Fruit fly (Drosophila melanogaster) whole organism, prepupa: ENCODE measurements around the gene CG9536.
A peak's percentile ranks its signal among the peaks of the same experiment; 100 is the strongest.

ENCODE experiments used
- Blimp-1 ChIP-seq: fragments of 200-800 bp; sonication (Bioruptor generic); optimal IDR thresholded peaks from 3 replicates; lab custom pipeline; 2017; ENCODE audit warnings: missing biosample characterization, missing genetic modification characterization, mild to moderate bottlenecking, moderate library complexity, missing genetic modification reagents
- CG10631 ChIP-seq: fragments of 200-800 bp; sonication (Bioruptor generic); optimal IDR thresholded peaks from 2 replicates; lab custom pipeline; 2016; ENCODE audit warnings: missing biosample characterization, missing genetic modification characterization
- CG10669 ChIP-seq: fragments of 200-800 bp; sonication (Bioruptor generic); optimal IDR thresholded peaks from 3 replicates; lab custom pipeline; 2018; ENCODE audit warnings: missing biosample characterization, mild to moderate bottlenecking, missing genetic modification characterization, moderate library complexity
- CG11294 ChIP-seq: fragments of 200-800 bp; sonication (Bioruptor generic); IDR thresholded peaks from 2 replicates; pipeline ENCODE4 v1.3.6; 2022; ENCODE audit warnings: missing biosample characterization, missing genetic modification characterization
- CG11762 ChIP-seq: fragments of 200-800 bp; sonication (Bioruptor generic); optimal IDR thresholded peaks from 3 replicates; lab custom pipeline; 2016; ENCODE audit warnings: missing biosample characterization, missing genetic modification characterization; ENCODE audit not compliant: insufficient read depth
- CG11902 ChIP-seq: fragments of 200-800 bp; sonication (Bioruptor generic); optimal IDR thresholded peaks from 3 replicates; lab custom pipeline; 2016; ENCODE audit warnings: missing biosample characterization, missing genetic modification characterization
- CG15336 ChIP-seq: fragments of 200-800 bp; sonication (Bioruptor generic); IDR thresholded peaks from 2 replicates; pipeline ENCODE4 v1.3.6; 2022; ENCODE audit warnings: missing biosample characterization, missing genetic modification characterization
- CG1621 ChIP-seq: fragments of 200-800 bp; sonication (Bioruptor generic); optimal IDR thresholded peaks from 3 replicates; lab custom pipeline; 2018; ENCODE audit warnings: missing biosample characterization, mild to moderate bottlenecking, missing genetic modification characterization
- CG16779 ChIP-seq: fragments of 200-800 bp; sonication (Bioruptor generic); optimal IDR thresholded peaks from 3 replicates; lab custom pipeline; 2017; ENCODE audit warnings: missing biosample characterization, mild to moderate bottlenecking, missing genetic modification characterization
- CG3032 ChIP-seq: fragments of 200-800 bp; optimal IDR thresholded peaks from 2 replicates; lab custom pipeline; 2019; ENCODE audit warnings: missing biosample characterization, mild to moderate bottlenecking, missing genetic modification characterization, moderate library complexity
- CG31627 ChIP-seq: fragments of 200-800 bp; sonication (Bioruptor generic); optimal IDR thresholded peaks from 3 replicates; lab custom pipeline; 2016; ENCODE audit warnings: missing biosample characterization, missing genetic modification characterization
- CG32006 ChIP-seq: fragments of 200-800 bp; sonication (Bioruptor generic); optimal IDR thresholded peaks from 3 replicates; lab custom pipeline; 2017; ENCODE audit warnings: missing biosample characterization, mild to moderate bottlenecking, missing genetic modification characterization
- CG34406 ChIP-seq: fragments of 200-800 bp; sonication (Bioruptor generic); optimal IDR thresholded peaks from 3 replicates; lab custom pipeline; 2016; ENCODE audit warnings: missing biosample characterization, missing genetic modification characterization
- CG3919 ChIP-seq: fragments of 200-800 bp; sonication (Bioruptor generic); optimal IDR thresholded peaks from 3 replicates; lab custom pipeline; 2016; ENCODE audit warnings: missing biosample characterization, missing genetic modification characterization
- CG4318 ChIP-seq: fragments of 200-800 bp; sonication (Bioruptor generic); optimal IDR thresholded peaks from 3 replicates; lab custom pipeline; 2017; ENCODE audit warnings: missing biosample characterization, mild to moderate bottlenecking, missing genetic modification characterization
- CG6792 ChIP-seq: fragments of 200-800 bp; sonication (Bioruptor generic); optimal IDR thresholded peaks from 3 replicates; lab custom pipeline; 2016; ENCODE audit warnings: missing biosample characterization, missing genetic modification characterization
- CG6808 ChIP-seq: fragments of 200-800 bp; sonication (Bioruptor generic); optimal IDR thresholded peaks from 3 replicates; lab custom pipeline; 2017; ENCODE audit warnings: missing biosample characterization, missing genetic modification characterization, mild to moderate bottlenecking, moderate library complexity, missing genetic modification reagents
- CG6854 ChIP-seq: fragments of 200-800 bp; sonication (Bioruptor generic); optimal IDR thresholded peaks from 2 replicates; lab custom pipeline; 2017; ENCODE audit warnings: missing biosample characterization, mild to moderate bottlenecking, missing genetic modification characterization
- CG7368 ChIP-seq: fragments of 200-800 bp; sonication (Bioruptor generic); optimal IDR thresholded peaks from 3 replicates; lab custom pipeline; 2016; ENCODE audit warnings: missing biosample characterization, missing genetic modification characterization
- CG8319 ChIP-seq: fragments of 200-800 bp; sonication (Bioruptor generic); optimal IDR thresholded peaks from 3 replicates; lab custom pipeline; 2016; ENCODE audit warnings: missing biosample characterization, missing genetic modification characterization
- Eip78C ChIP-seq: fragments of 200-800 bp; sonication (Bioruptor generic); peaks from one replicate; lab custom pipeline; 2016; ENCODE audit warnings: missing biosample characterization, missing genetic modification characterization
- Eip93F ChIP-seq: fragments of 200-800 bp; sonication (Bioruptor generic); optimal IDR thresholded peaks from 2 replicates; lab custom pipeline; 2016; ENCODE audit warnings: missing biosample characterization, mild to moderate bottlenecking, missing genetic modification characterization
- Ets21C ChIP-seq: fragments of 200-800 bp; sonication (Bioruptor generic); optimal IDR thresholded peaks from 3 replicates; lab custom pipeline; 2016; ENCODE audit warnings: missing biosample characterization, missing genetic modification characterization
- Gug ChIP-seq: fragments of 200-800 bp; sonication (Bioruptor generic); IDR thresholded peaks from 2 replicates; pipeline ENCODE4 v1.3.6; 2022; ENCODE audit warnings: missing biosample characterization, missing genetic modification characterization
- Hr38 ChIP-seq: sonication (Bioruptor generic); optimal IDR thresholded peaks from 2 replicates; lab custom pipeline; 2016; ENCODE audit warnings: missing biosample characterization, missing genetic modification characterization
- Hr4 ChIP-seq: fragments of 200-800 bp; sonication (Bioruptor generic); optimal IDR thresholded peaks from 3 replicates; lab custom pipeline; 2016; ENCODE audit warnings: missing biosample characterization, missing genetic modification characterization
- Met ChIP-seq: fragments of 200-800 bp; sonication (Bioruptor generic); optimal IDR thresholded peaks from 3 replicates; lab custom pipeline; 2016; ENCODE audit warnings: missing biosample characterization, missing genetic modification characterization
- OdsH ChIP-seq: fragments of 200-800 bp; sonication (Bioruptor generic); optimal IDR thresholded peaks from 3 replicates; lab custom pipeline; 2016; ENCODE audit warnings: missing biosample characterization, missing genetic modification characterization
- Smox ChIP-seq: fragments of 200-800 bp; sonication (Bioruptor generic); optimal IDR thresholded peaks from 3 replicates; lab custom pipeline; 2016; ENCODE audit warnings: missing biosample characterization, missing genetic modification characterization
- Sox102F ChIP-seq: fragments of 200-800 bp; sonication (Bioruptor generic); optimal IDR thresholded peaks from 2 replicates; lab custom pipeline; 2016; ENCODE audit warnings: missing biosample characterization, mild to moderate bottlenecking, missing genetic modification characterization
- Sox14 ChIP-seq: fragments of 200-800 bp; sonication (Bioruptor generic); optimal IDR thresholded peaks from 3 replicates; lab custom pipeline; 2016; ENCODE audit warnings: missing biosample characterization, missing genetic modification characterization
- achi ChIP-seq: fragments of 200-800 bp; sonication (Bioruptor generic); optimal IDR thresholded peaks from 3 replicates; lab custom pipeline; 2016; ENCODE audit warnings: missing biosample characterization, missing genetic modification characterization
- acj6 ChIP-seq: fragments of 200-800 bp; sonication (Bioruptor generic); optimal IDR thresholded peaks from 3 replicates; lab custom pipeline; 2016; ENCODE audit warnings: missing biosample characterization, missing genetic modification characterization
- cyc ChIP-seq: fragments of 200-800 bp; sonication (Bioruptor generic); optimal IDR thresholded peaks from 3 replicates; lab custom pipeline; 2016; ENCODE audit warnings: missing biosample characterization, missing genetic modification characterization
- dac ChIP-seq: fragments of 200-800 bp; sonication (Bioruptor generic); optimal IDR thresholded peaks from 2 replicates; lab custom pipeline; 2017; ENCODE audit warnings: missing biosample characterization, mild to moderate bottlenecking, missing genetic modification characterization
- dsx ChIP-seq: fragments of 200-800 bp; optimal IDR thresholded peaks from 3 replicates; lab custom pipeline; 2019; ENCODE audit warnings: missing biosample characterization, mild to moderate bottlenecking, missing genetic modification characterization, moderate library complexity; ENCODE audit not compliant: poor library complexity, severe bottlenecking
- eg ChIP-seq: fragments of 200-800 bp; sonication (Bioruptor generic); IDR thresholded peaks from 3 replicates; pipeline ENCODE4 v1.3.6; 2022; ENCODE audit warnings: missing biosample characterization, missing genetic modification characterization
- esn ChIP-seq: fragments of 200-800 bp; sonication (Bioruptor generic); optimal IDR thresholded peaks from 2 replicates; lab custom pipeline; 2016; ENCODE audit warnings: missing biosample characterization, mild to moderate bottlenecking, missing genetic modification characterization, moderate library complexity
- fd59A ChIP-seq: fragments of 200-800 bp; sonication (Bioruptor generic); optimal IDR thresholded peaks from 2 replicates; lab custom pipeline; 2017; ENCODE audit warnings: missing biosample characterization, mild to moderate bottlenecking, missing genetic modification characterization, missing genetic modification reagents
- fd85E ChIP-seq: fragments of 200-800 bp; sonication (Bioruptor generic); optimal IDR thresholded peaks from 3 replicates; lab custom pipeline; 2016; ENCODE audit warnings: missing biosample characterization, missing genetic modification characterization
- pdm3 ChIP-seq: fragments of 200-800 bp; sonication (Bioruptor generic); optimal IDR thresholded peaks from 3 replicates; lab custom pipeline; 2016; ENCODE audit warnings: missing biosample characterization, missing genetic modification characterization
- salr ChIP-seq, 2 experiments: fragments of 200-800 bp; sonication (Bioruptor generic); optimal IDR thresholded peaks; 3 replicates each; lab custom pipeline; 2016 to 2018; ENCODE audit warnings: missing biosample characterization in 2 of 2, missing genetic modification characterization in 2 of 2, mild to moderate bottlenecking in 1 of 2
- spab ChIP-seq: fragments of 200-800 bp; sonication (Bioruptor generic); optimal IDR thresholded peaks from 2 replicates; lab custom pipeline; 2017; ENCODE audit warnings: missing biosample characterization, mild to moderate bottlenecking, missing genetic modification characterization, missing genetic modification reagents
- svp ChIP-seq: fragments of 200-800 bp; sonication (Bioruptor generic); peaks from one replicate; lab custom pipeline; 2016; ENCODE audit warnings: missing biosample characterization, missing genetic modification characterization
- topi ChIP-seq: fragments of 200-800 bp; sonication (Bioruptor generic); optimal IDR thresholded peaks from 3 replicates; lab custom pipeline; 2016; ENCODE audit warnings: missing biosample characterization, missing genetic modification characterization
- vri ChIP-seq: fragments of 200-800 bp; sonication (Bioruptor generic); optimal IDR thresholded peaks from 3 replicates; lab custom pipeline; 2016; ENCODE audit warnings: missing biosample characterization, mild to moderate bottlenecking, missing genetic modification characterization

CG9536 gene

dm6 chr2L:6494405-6494816 lies 17.6 kb upstream of the CG9536 start, which contains the start of gene CG9547 (continued):
- peak; percentile 30 for TF ChIP-seq CG3919 (GFP tag; lab: Kevin White, UChicago)
- TF ChIP-seq CG6854 (GFP tag; lab: Kevin White, UChicago): peak; percentile 58
- no peak for TF ChIP-seq CG11902 (GFP tag; lab: Kevin White, UChicago)
- no peak for TF ChIP-seq CG4318 (GFP tag; lab: Kevin White, UChicago)
- TF ChIP-seq Sox102F: no peak
- TF ChIP-seq CG11762 (GFP tag; lab: Kevin White, UChicago): no peak
- TF ChIP-seq Sox14 (GFP tag; lab: Kevin White, UChicago): peak; percentile 14
- TF ChIP-seq Hr4 (GFP tag; lab: Kevin White, UChicago): no peak
- TF ChIP-seq achi (GFP tag; lab: Kevin White, UChicago): no peak
- no peak for TF ChIP-seq OdsH (GFP tag; lab: Kevin White, UChicago)
- no peak for TF ChIP-seq CG6792 (GFP tag; lab: Kevin White, UChicago)
- no peak for TF ChIP-seq Gug (GFP tag; lab: Robert Waterston, UW)
- no peak for TF ChIP-seq acj6
- TF ChIP-seq esn (GFP tag; lab: Kevin White, UChicago): peak; percentile 17
- no peak for TF ChIP-seq CG10669 (GFP tag; lab: Kevin White, UChicago)
- TF ChIP-seq fd85E (GFP tag; lab: Kevin White, UChicago): no peak
- no peak for TF ChIP-seq salr (GFP tag; optimal IDR thresholded peaks at IDR 0.05; lab: Kevin White, UChicago)
- TF ChIP-seq vri (GFP tag; lab: Kevin White, UChicago): peak; percentile 52
- TF ChIP-seq CG31627 (GFP tag; lab: Kevin White, UChicago): no peak
- TF ChIP-seq Blimp-1 (GFP tag; lab: Kevin White, UChicago): no peak
- no peak for TF ChIP-seq CG16779 (tag; lab: Kevin White, UChicago)
- no peak for TF ChIP-seq CG8319 (GFP tag; lab: Kevin White, UChicago)
- TF ChIP-seq cyc: no peak
- TF ChIP-seq Hr38 (GFP tag; lab: Kevin White, UChicago): no peak
- TF ChIP-seq CG15336 (GFP tag; lab: Robert Waterston, UW): peak; percentile 17; the same call in 1 of the 2 replicates
- peak; percentile 53 for TF ChIP-seq Eip78C (GFP tag; lab: Kevin White, UChicago)

- TF ChIP-seq Eip78C (GFP tag; lab: Kevin White, UChicago) (peak; percentile 78), CG10669 (GFP tag; lab: Kevin White, UChicago) (peak; percentile 88), CG6854 (GFP tag; lab: Kevin White, UChicago) (peak; percentile 76), CG15336 (GFP tag; lab: Robert Waterston, UW) (peak; percentile 85), CG11294 (peak; percentile 91), CG6808 (peak; percentile 81), CG34406 (peak; percentile 79), achi (GFP tag; lab: Kevin White, UChicago) (peak; percentile 74), fd59A (GFP tag; lab: Kevin White, UChicago) (peak; percentile 48), spab (GFP tag; lab: Kevin White, UChicago) (peak; percentile 77), esn (GFP tag; lab: Kevin White, UChicago) (peak; percentile 93), CG16779 (tag; lab: Kevin White, UChicago) (no peak), CG6792 (GFP tag; lab: Kevin White, UChicago) (peak; percentile 75), dac (GFP tag; lab: Kevin White, UChicago) (peak; percentile 90), Blimp-1 (GFP tag; lab: Kevin White, UChicago) (peak; percentile 98), CG7368 (GFP tag; lab: Kevin White, UChicago) (peak; percentile 86), svp (GFP tag; lab: Kevin White, UChicago) (no peak), CG8319 (GFP tag; lab: Kevin White, UChicago) (peak; percentile 89), CG10631 (GFP tag; lab: Kevin White, UChicago) (no peak), pdm3 (peak; percentile 91), Ets21C (GFP tag; lab: Kevin White, UChicago) (peak; percentile 82), CG1621 (tag; lab: Kevin White, UChicago) (peak; percentile 52), CG11902 (GFP tag; lab: Kevin White, UChicago) (peak; percentile 56), Eip93F (no peak), Gug (GFP tag; lab: Robert Waterston, UW) (peak; percentile 96), dsx (GFP tag; lab: Kevin White, UChicago) (peak; percentile 44), OdsH (GFP tag; lab: Kevin White, UChicago) (peak; percentile 96), acj6 (no peak), eg (peak; percentile 97), CG3919 (GFP tag; lab: Kevin White, UChicago) (peak; percentile 53), CG31627 (GFP tag; lab: Kevin White, UChicago) (peak; percentile 70), CG32006 (GFP tag; lab: Kevin White, UChicago) (peak; percentile 76), CG11762 (GFP tag; lab: Kevin White, UChicago) (peak; percentile 87), Smox (no peak), Met (GFP tag; lab: Kevin White, UChicago) (no peak), salr (GFP tag; optimal IDR thresholded peaks at IDR 0.05; lab: Kevin White, UChicago) (no peak), CG3032 (tag; lab: Kevin White, UChicago) (peak; percentile 95), topi (GFP tag; lab: Kevin White, UChicago) (peak; percentile 16)
Measured at dm6 chr2L:6490783-6491249, 14.0 kb upstream of the CG9536 start, which contains the start of the genes Phf5a and CG31638. TSS of gene Phf5a (minus strand) at chr2L:6490843. TSS of gene CG31638 (plus strand) at chr2L:6491061.
